Worm (Caenorhabditis elegans) whole organism, young adult: ENCODE results near the gene ins-23.
"Not testable (repeated sequence)": the region's sequence is repeated elsewhere in the genome, so short reads cannot be mapped to it uniquely, and the experiment has no call there.

Source experiments
- B0035.1 ChIP-seq: sonication (generic microtip); optimal IDR thresholded peaks from 2 replicates; lab custom pipeline; 2016; ENCODE audit warnings: missing genetic modification characterization, mild to moderate bottlenecking, missing compliant biosample characterization, missing genotype, missing genetic modification reagents
- B0261.1 ChIP-seq: sonication (generic microtip); optimal IDR thresholded peaks from 2 replicates; lab custom pipeline; 2016; ENCODE audit warnings: mild to moderate bottlenecking, missing genetic modification characterization, moderate library complexity, missing compliant biosample characterization
- D2030.7 ChIP-seq: fragments of 200-800 bp; sonication (Bioruptor generic); IDR thresholded peaks from 2 replicates; pipeline ENCODE4 v1.3.6; 2022; ENCODE audit warnings: missing genetic modification reagents, missing genetic modification characterization, missing compliant biosample characterization
- F22D6.2 ChIP-seq: sonication (generic microtip); optimal IDR thresholded peaks from 2 replicates; lab custom pipeline; 2016; ENCODE audit warnings: mild to moderate bottlenecking, missing genetic modification characterization, missing compliant biosample characterization
- F33H1.4 ChIP-seq: fragments of 200-800 bp; sonication (Bioruptor generic); IDR thresholded peaks from 2 replicates; pipeline ENCODE4 v1.3.6; 2022; ENCODE audit warnings: missing genetic modification reagents, missing genetic modification characterization, missing compliant biosample characterization
- F52B5.7 ChIP-seq: sonication (generic microtip); optimal IDR thresholded peaks from 2 replicates; lab custom pipeline; 2016; ENCODE audit warnings: mild to moderate bottlenecking, missing genetic modification characterization, missing compliant biosample characterization
- T07F8.4 ChIP-seq: sonication (generic microtip); optimal IDR thresholded peaks from 2 replicates; lab custom pipeline; 2016; ENCODE audit warnings: mild to moderate bottlenecking, missing genetic modification characterization, moderate library complexity, missing compliant biosample characterization
- T26A5.8 ChIP-seq: sonication (generic microtip); optimal IDR thresholded peaks from 2 replicates; lab custom pipeline; 2016; ENCODE audit warnings: missing genetic modification characterization, missing compliant biosample characterization
- Y95B8A.8 ChIP-seq: fragments of 200-800 bp; sonication (Bioruptor generic); IDR thresholded peaks from 2 replicates; pipeline ENCODE4 v1.3.6; 2022; ENCODE audit warnings: missing genetic modification reagents, missing genetic modification characterization, missing compliant biosample characterization
- akir-1 ChIP-seq: fragments of 200-800 bp; sonication (Bioruptor generic); optimal IDR thresholded peaks from 2 replicates; lab custom pipeline; 2018; ENCODE audit warnings: mild to moderate bottlenecking, missing genetic modification characterization, moderate library complexity, missing compliant biosample characterization
- attf-3 ChIP-seq: fragments of 200-800 bp; sonication (Bioruptor generic); conservative IDR thresholded peaks from 2 replicates; pipeline ENCODE4 v1.3.6; 2022; ENCODE audit warnings: missing genetic modification reagents, missing genetic modification characterization, missing compliant biosample characterization
- attf-6 ChIP-seq: fragments of 200-800 bp; sonication (Bioruptor generic); IDR thresholded peaks from 2 replicates; pipeline ENCODE4 v1.3.6; 2022; ENCODE audit warnings: missing genetic modification reagents, missing genetic modification characterization, missing compliant biosample characterization
- ccch-3 ChIP-seq: fragments of 200-800 bp; sonication (Bioruptor generic); optimal IDR thresholded peaks from 2 replicates; lab custom pipeline; 2018; ENCODE audit warnings: mild to moderate bottlenecking, missing genetic modification characterization, missing compliant biosample characterization
- dpl-1 ChIP-seq: fragments of 150-350 bp; optimal IDR thresholded peaks from 2 replicates; lab custom pipeline; 2014; ENCODE audit warnings: missing biosample characterization, missing genetic modification reagents, missing genetic modification characterization
- egl-18 ChIP-seq: fragments of 200-800 bp; sonication (Bioruptor generic); IDR thresholded peaks from 2 replicates; pipeline ENCODE4 v1.3.6; 2022; ENCODE audit warnings: missing genetic modification reagents, missing genetic modification characterization, missing compliant biosample characterization
- gei-17 ChIP-seq: fragments of 200-800 bp; sonication (Bioruptor generic); optimal IDR thresholded peaks from 2 replicates; lab custom pipeline; 2018; ENCODE audit warnings: mild to moderate bottlenecking, missing genetic modification characterization, missing compliant biosample characterization
- hlh-12 ChIP-seq: sonication (generic microtip); optimal IDR thresholded peaks from 2 replicates; lab custom pipeline; 2016; ENCODE audit warnings: missing genetic modification characterization, missing compliant biosample characterization
- hmg-1.2 ChIP-seq: fragments of 200-800 bp; sonication (Bioruptor generic); IDR thresholded peaks from 2 replicates; pipeline ENCODE4 v1.3.6; 2022; ENCODE audit warnings: missing genetic modification reagents, missing genetic modification characterization, missing compliant biosample characterization
- hsf-1 ChIP-seq: fragments of 200-800 bp; sonication (Bioruptor generic); IDR thresholded peaks from 2 replicates; pipeline ENCODE4 v1.3.6; 2022; ENCODE audit warnings: missing genetic modification reagents, missing genetic modification characterization, missing compliant biosample characterization
- lin-35 ChIP-seq, 3 experiments: fragments of 150-350 bp in 2 of 3; sonication (generic microtip) in 1 of 3; optimal IDR thresholded peaks; 2 replicates each; lab custom pipeline; 2014 to 2018; ENCODE audit warnings: missing biosample characterization in 3 of 3, missing genetic modification characterization in 3 of 3, missing genetic modification reagents in 3 of 3
- lir-1 ChIP-seq: fragments of 200-800 bp; sonication (Bioruptor generic); conservative IDR thresholded peaks from 2 replicates; pipeline ENCODE4 v1.3.6; 2022; ENCODE audit warnings: missing genetic modification reagents, missing genetic modification characterization, missing compliant biosample characterization
- madf-3 ChIP-seq: fragments of 200-800 bp; sonication (Bioruptor generic); IDR thresholded peaks from 2 replicates; pipeline ENCODE4 v1.3.6; 2022; ENCODE audit warnings: missing genetic modification reagents, missing genetic modification characterization, missing compliant biosample characterization
- madf-6 ChIP-seq: fragments of 200-800 bp; sonication (Bioruptor generic); IDR thresholded peaks from 2 replicates; pipeline ENCODE4 v1.3.6; 2022; ENCODE audit warnings: missing genetic modification reagents, missing genetic modification characterization, missing compliant biosample characterization
- madf-8 ChIP-seq: fragments of 200-800 bp; sonication (Bioruptor generic); conservative IDR thresholded peaks from 2 replicates; pipeline ENCODE4 v1.3.6; 2022; ENCODE audit warnings: missing genetic modification reagents, missing genetic modification characterization, missing compliant biosample characterization
- nfya-1 ChIP-seq: sonication (generic microtip); optimal IDR thresholded peaks from 2 replicates; lab custom pipeline; 2017; ENCODE audit warnings: antibody characterized with exemption, missing compliant biosample characterization, missing genetic modification characterization, borderline replicate concordance; ENCODE audit not compliant: insufficient read depth
- nhr-80 ChIP-seq: sonication (generic microtip); optimal IDR thresholded peaks from 2 replicates; lab custom pipeline; 2016; ENCODE audit warnings: missing genetic modification characterization, missing compliant biosample characterization
- pha-4 ChIP-seq: fragments of 150-350 bp; sonication (generic microtip); optimal IDR thresholded peaks from 2 replicates; lab custom pipeline; 2014; ENCODE audit warnings: missing biosample characterization, missing genetic modification reagents, missing genetic modification characterization
- rec-8 ChIP-seq, 2 experiments: sonication (generic microtip); optimal IDR thresholded peaks; 2 replicates each; lab custom pipeline; 2016; ENCODE audit warnings: mild to moderate bottlenecking in 2 of 2, missing genetic modification characterization in 2 of 2, missing genetic modification reagents in 2 of 2, missing genotype in 2 of 2, missing biosample characterization in 1 of 2, missing compliant biosample characterization in 1 of 2, moderate library complexity in 1 of 2
- sea-2 ChIP-seq: fragments of 200-800 bp; sonication (Bioruptor generic); IDR thresholded peaks from 2 replicates; pipeline ENCODE4 v1.3.6; 2022; ENCODE audit warnings: missing genetic modification characterization, missing compliant biosample characterization
- snpc-1.3 ChIP-seq: sonication (generic microtip); optimal IDR thresholded peaks from 2 replicates; lab custom pipeline; 2017; ENCODE audit warnings: missing genetic modification characterization, mild to moderate bottlenecking, missing compliant biosample characterization, antibody characterized with exemption, moderate library complexity, missing genotype, missing genetic modification reagents; ENCODE audit not compliant: insufficient read depth
- snpc-3.4 ChIP-seq: sonication (generic microtip); optimal IDR thresholded peaks from 2 replicates; lab custom pipeline; 2017; ENCODE audit warnings: missing genetic modification characterization, mild to moderate bottlenecking, missing compliant biosample characterization, antibody characterized with exemption, moderate library complexity, missing genotype, missing genetic modification reagents
- somi-1 ChIP-seq: fragments of 200-800 bp; sonication (Bioruptor generic); optimal IDR thresholded peaks from 2 replicates; lab custom pipeline; 2018; ENCODE audit warnings: mild to moderate bottlenecking, missing genetic modification characterization, missing compliant biosample characterization
- tbx-9 ChIP-seq: sonication (generic microtip); optimal IDR thresholded peaks from 2 replicates; lab custom pipeline; 2016; ENCODE audit warnings: borderline replicate concordance, missing genetic modification characterization, inconsistent platforms, missing compliant biosample characterization
- ztf-28 ChIP-seq: fragments of 200-800 bp; sonication (Bioruptor generic); IDR thresholded peaks from 2 replicates; pipeline ENCODE4 v1.3.6; 2022; ENCODE audit warnings: missing genetic modification reagents, missing genetic modification characterization, missing compliant biosample characterization

The ins-23 gene

DNA sequence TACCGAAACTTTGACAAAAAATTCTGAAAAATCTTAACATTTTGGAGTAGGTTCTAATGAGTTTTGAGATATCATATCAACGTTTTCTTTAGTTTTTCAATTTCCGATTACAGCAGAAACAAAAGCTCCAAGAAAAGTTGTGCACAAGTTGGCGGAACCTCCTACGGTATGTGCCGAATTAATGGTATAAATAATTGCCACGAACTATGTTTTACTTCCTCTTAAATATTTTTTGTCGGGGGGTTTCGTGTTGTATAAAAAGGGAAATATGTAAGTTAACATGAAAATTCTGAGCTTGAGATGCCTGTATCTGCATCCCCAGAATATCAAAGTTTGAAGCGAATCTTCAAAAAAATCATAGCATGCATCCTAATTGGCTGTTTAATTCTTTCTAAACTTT is 5.8 kb downstream of the ins-23 start, which contains the start of gene M04D8.8:
TSS of gene M04D8.8 (plus strand) at position 301 of the 400 bp plus-strand sequence.
- TF ChIP-seq attf-3 (GFP tag; lab: Robert Waterston, UW) (no peak), egl-18 (GFP tag; lab: Robert Waterston, UW) (no peak)

DNA sequence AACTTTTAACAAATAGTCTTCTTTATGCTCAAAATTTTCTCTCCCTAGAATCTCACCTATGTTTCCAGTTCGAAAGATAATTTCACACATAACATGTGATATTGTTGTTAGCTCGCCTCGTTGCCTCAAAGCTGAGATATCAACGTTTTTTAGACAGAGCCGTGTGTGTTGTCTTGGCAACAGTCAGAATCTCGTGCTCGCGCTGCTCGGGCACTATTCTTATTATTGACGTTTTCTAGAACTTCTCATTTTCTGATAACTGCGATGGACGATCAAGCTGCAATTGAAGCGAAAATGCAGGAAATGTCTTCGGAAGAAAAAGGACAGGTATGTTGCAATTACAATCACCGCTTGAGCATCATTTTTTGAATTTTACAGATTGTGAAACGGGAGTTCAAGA is 7.7 kb downstream of the ins-23 start, which contains the start of gene xbx-3:
TSS of gene xbx-3 (plus strand) at position 163 of the 400 bp plus-strand sequence.
- TF ChIP-seq dpl-1: no peak
- TF ChIP-seq nfya-1: no peak
- TF ChIP-seq Y95B8A.8: no peak
- no peak for TF ChIP-seq nhr-80 (tag; lab: Kevin White, UChicago)
- no peak for TF ChIP-seq B0261.1

- TF ChIP-seq hmg-1.2 (no peak), snpc-1.3 (no peak), hsf-1 (GFP tag; lab: Robert Waterston, UW) (no peak), nfya-1 (no peak)
Measured at ce11 chrIII:10037150-10037549, 9.1 kb downstream of the ins-23 start, which contains the start of gene M04D8.7. Gene M04D8.7 (plus strand): TSS chrIII:10037450.

DNA sequence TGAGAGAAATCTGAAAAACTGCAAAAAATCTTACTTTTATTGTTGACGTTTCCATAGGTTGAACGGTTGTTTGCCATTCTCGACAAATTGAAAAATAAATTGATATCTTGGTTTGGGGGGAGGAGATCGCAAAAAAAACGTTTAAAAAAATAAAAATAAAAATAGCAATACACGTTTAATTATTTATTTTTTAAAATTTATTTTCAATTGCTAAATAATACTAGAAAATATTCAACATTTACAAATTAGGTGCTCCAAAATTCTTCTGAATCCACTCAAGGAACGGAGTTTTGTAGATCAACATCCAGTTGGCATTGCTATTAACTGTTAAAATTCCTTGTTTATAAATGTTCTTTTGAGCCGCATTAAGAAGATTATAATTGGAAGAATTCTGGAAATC is 12.0 kb downstream of the ins-23 start, which contains the start of gene T16G12.7:
TSS of gene T16G12.7 (minus strand) at position 101 of the 400 bp plus-strand sequence.
- no peak for TF ChIP-seq rec-8 (tag; optimal IDR thresholded peaks at IDR 0.05; lab: Kevin White, UChicago)
- no peak for TF ChIP-seq F52B5.7 (tag; lab: Kevin White, UChicago)
- no peak for TF ChIP-seq dpl-1
- no peak for TF ChIP-seq madf-8 (GFP tag; lab: Robert Waterston, UW)
- no peak for TF ChIP-seq T26A5.8 (tag; lab: Kevin White, UChicago)
- TF ChIP-seq snpc-1.3: no peak
- TF ChIP-seq sea-2 (GFP tag; lab: Robert Waterston, UW): no peak
- no peak for TF ChIP-seq B0035.1 (tag; lab: Kevin White, UChicago)
- no peak for TF ChIP-seq lin-35 (GFP tag; optimal IDR thresholded peaks at IDR 0.05; lab: Kevin White, UChicago)

DNA sequence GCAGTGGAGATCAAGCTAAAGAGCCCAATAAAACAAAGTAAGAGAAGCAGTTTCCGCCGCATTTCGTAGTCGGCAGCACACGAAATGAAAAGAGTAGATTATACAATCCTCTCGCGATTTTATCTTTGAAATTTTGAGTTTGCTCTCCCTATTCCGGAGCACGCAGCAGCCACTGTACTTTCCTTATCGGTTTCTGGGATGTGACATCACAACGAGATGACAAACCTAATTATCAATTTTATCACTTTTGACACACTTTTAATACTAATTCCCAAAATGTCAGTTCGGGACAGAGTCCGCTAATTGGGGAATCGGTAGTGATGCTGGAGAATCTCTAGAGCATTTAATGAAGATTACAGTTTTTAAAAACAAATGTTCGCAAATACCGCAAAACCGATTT is 21.6 kb downstream of the ins-23 start, which contains the start of gene T16G12.1:
TSS of gene T16G12.1 (minus strand) at position 176 of the 400 bp plus-strand sequence.
- TF ChIP-seq akir-1 (GFP tag; lab: Kevin White, UChicago): no peak
- TF ChIP-seq nhr-80 (tag; lab: Kevin White, UChicago): peak; percentile 68

DNA sequence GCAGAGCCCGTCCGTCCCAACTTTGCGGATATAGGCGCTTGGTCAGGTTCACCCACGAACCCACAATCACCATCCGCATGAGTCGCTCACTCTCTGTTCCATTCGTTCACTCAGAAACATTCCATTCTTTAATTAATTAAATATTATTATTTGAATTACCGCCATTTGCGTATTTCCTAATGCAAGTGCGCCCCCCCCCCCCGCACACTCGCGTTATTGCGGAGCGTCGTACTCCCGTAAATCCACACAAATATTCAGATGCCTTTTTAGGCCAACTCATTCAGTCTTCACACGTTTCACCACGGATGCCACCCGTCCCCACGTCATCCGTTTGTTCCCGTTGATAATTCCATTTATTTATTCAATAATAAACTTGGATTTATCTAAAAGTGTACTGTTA is 22.3 kb downstream of the ins-23 start, which contains the start of gene T16G12.3:
TSS of gene T16G12.3 (plus strand) at position 301 of the 400 bp plus-strand sequence.
- TF ChIP-seq F22D6.2 (tag; lab: Kevin White, UChicago); T07F8.4 (tag; lab: Kevin White, UChicago); F33H1.4 (GFP tag; lab: Robert Waterston, UW): not testable (repeated sequence)
- TF ChIP-seq, all 124 proteins: peak for 0; not testable (repeated sequence) for 124

- TF ChIP-seq F33H1.4 (GFP tag; lab: Robert Waterston, UW): peak; percentile 12; the same call in 1 of the 2 replicates
- TF ChIP-seq, all 124 proteins: peak for 1; not testable (repeated sequence) for 123
Measured at ce11 chrIII:10053312-10053711, 25.3 kb downstream of the ins-23 start, which contains the start of gene T16G12.12. Gene T16G12.12 (plus strand): TSS chrIII:10053612.

DNA sequence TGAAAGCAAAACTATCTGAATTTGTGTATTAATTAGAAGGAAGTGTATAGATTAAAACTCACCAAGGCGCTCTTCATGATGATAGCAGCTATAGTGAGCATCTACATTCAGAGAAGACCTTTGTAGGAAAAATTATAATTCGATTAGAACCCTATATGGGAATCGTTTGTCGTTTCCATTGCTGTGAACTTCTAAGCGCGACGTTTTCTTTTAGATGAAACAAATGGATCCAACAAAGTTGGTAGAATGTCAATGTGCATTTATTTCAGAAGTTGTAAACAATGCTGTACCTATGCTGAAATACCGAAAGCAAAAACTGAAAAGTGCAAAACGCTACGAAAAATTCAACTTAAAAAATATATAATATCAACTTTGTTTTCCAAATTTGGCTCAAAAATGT is 28.0 kb downstream of the ins-23 start, which contains the start of gene T16G12.10:
TSS of gene T16G12.10 (minus strand) at position 101 of the 400 bp plus-strand sequence.
- TF ChIP-seq D2030.7 (GFP tag; lab: Robert Waterston, UW): no peak
- TF ChIP-seq madf-3 (GFP tag; lab: Robert Waterston, UW): no peak
- TF ChIP-seq ccch-3 (GFP tag; lab: Kevin White, UChicago): no peak
- no peak for TF ChIP-seq hsf-1 (GFP tag; lab: Robert Waterston, UW)
- no peak for TF ChIP-seq gei-17 (GFP tag; lab: Kevin White, UChicago)
- TF ChIP-seq madf-6 (GFP tag; lab: Robert Waterston, UW): no peak
- no peak for TF ChIP-seq nhr-80 (tag; lab: Kevin White, UChicago)
- no peak for TF ChIP-seq lir-1 (GFP tag; lab: Robert Waterston, UW)
- no peak for TF ChIP-seq snpc-3.4 (tag; lab: Kevin White, UChicago)
- TF ChIP-seq somi-1 (GFP tag; lab: Kevin White, UChicago): no peak
- no peak for TF ChIP-seq attf-6 (GFP tag; lab: Robert Waterston, UW)
- no peak for TF ChIP-seq tbx-9
- no peak for TF ChIP-seq dpl-1
- TF ChIP-seq hlh-12 (tag; lab: Kevin White, UChicago): no peak
- TF ChIP-seq ztf-28 (GFP tag; lab: Robert Waterston, UW): no peak
- TF ChIP-seq pha-4 (tag; lab: Kevin White, UChicago): no peak
